Fruit fly (Drosophila melanogaster): ENCODE results near the gene trio.

- no peak for TF ChIP-seq psq (optimal IDR thresholded peaks at IDR 0.05)
- TF ChIP-seq ttk (optimal IDR thresholded peaks at IDR 0.05): no peak
- TF ChIP-seq Sin3A (optimal IDR thresholded peaks at IDR 0.05): no peak
These were observed 26.9 kb downstream of the trio start for dm6 chr3L:1007513-1008459.

Measured in Kc167 (cell line).